Fruit fly (Drosophila melanogaster): ENCODE measurements around the gene ATPsynCF6.

The ATPsynCF6 gene

DNA sequence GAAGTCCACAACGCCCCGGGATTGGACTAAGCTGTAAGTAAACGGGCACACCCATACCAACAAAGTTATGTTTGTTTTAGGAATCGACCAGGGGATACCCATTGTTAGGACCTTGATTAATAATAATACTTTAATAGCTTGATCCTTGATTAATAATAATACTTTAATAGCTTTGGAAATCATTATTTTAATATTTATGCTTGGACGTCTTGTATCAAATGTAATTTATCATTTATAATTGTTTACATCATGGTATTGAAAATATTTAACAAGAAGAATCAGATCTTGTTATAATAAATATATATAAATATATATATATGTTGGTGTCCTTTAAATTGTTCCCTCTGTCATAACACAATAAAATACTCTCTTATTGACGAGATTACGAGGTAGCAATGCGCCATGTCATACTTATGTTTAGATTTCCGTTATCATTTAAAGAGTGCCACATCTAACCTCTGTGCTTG, 1.1 kb upstream of the ATPsynCF6 start (continued):
- TF ChIP-seq CG2875 (GFP tag; optimal IDR thresholded peaks at IDR 0.05), result peak; percentile 67
- TF ChIP-seq BtbVII (GFP tag; optimal IDR thresholded peaks at IDR 0.05), result peak; percentile 75
- no peak for TF ChIP-seq Optix (GFP tag; IDR thresholded peaks at IDR 0.05)
- peak; percentile 89 for TF ChIP-seq dmrt11E (tag; optimal IDR thresholded peaks at IDR 0.05)
- TF ChIP-seq sna (GFP tag; IDR thresholded peaks at IDR 0.05; ENCODE audit: partially characterized antibody), result no peak
- no peak for TF ChIP-seq CG8281 (tag; optimal IDR thresholded peaks at IDR 0.05)
- peak; percentile 76 for TF ChIP-seq ewg (GFP tag; optimal IDR thresholded peaks at IDR 0.05)
- no peak for TF ChIP-seq eyg (GFP tag; optimal IDR thresholded peaks at IDR 0.05)
- no peak for TF ChIP-seq schlank (tag; optimal IDR thresholded peaks at IDR 0.05)
- peak; percentile 83 for TF ChIP-seq CG8388 (GFP tag; optimal IDR thresholded peaks at IDR 0.05)
- TF ChIP-seq Abd-B (GFP tag; optimal IDR thresholded peaks at IDR 0.05), result peak; percentile 81
- TF ChIP-seq Adf1 (GFP tag; IDR thresholded peaks at IDR 0.05), result peak; percentile 26
- no peak for TF ChIP-seq GATAe (GFP tag; conservative IDR thresholded peaks at IDR 0.05)
- TF ChIP-seq tgo (GFP tag; IDR thresholded peaks at IDR 0.05), result peak; percentile 80
- no peak for TF ChIP-seq CG2129 (GFP tag; IDR thresholded peaks at IDR 0.05; ENCODE audit: partially characterized antibody)
- TF ChIP-seq lab (GFP tag; optimal IDR thresholded peaks at IDR 0.05), result peak; percentile 85
- TF ChIP-seq Aef1 (GFP tag; IDR thresholded peaks at IDR 0.05), result peak; percentile 59; the same call in 2 of the 3 replicates
- no peak for TF ChIP-seq pan (optimal IDR thresholded peaks at IDR 0.05)
- TF ChIP-seq pan (GFP tag; optimal IDR thresholded peaks at IDR 0.05 in 1 of 2, IDR thresholded peaks at IDR 0.05 in 1 of 2), result peak in 1 of 2 experiments; percentile 87
- peak; percentile 50; the same call in 1 of the 2 replicates for TF ChIP-seq toy (GFP tag; IDR thresholded peaks at IDR 0.05)
- TF ChIP-seq CG30431 (GFP tag; optimal IDR thresholded peaks at IDR 0.05), result peak; percentile 48
- peak; percentile 76 for TF ChIP-seq zfh1 (GFP tag; IDR thresholded peaks at IDR 0.05)
- no peak for TF ChIP-seq Hr39 (optimal IDR thresholded peaks at IDR 0.05)
- TF ChIP-seq ci (GFP tag; IDR thresholded peaks at IDR 0.05), result peak; percentile 81
- 0 out of 2 replicates have a peak, but pooled peaks have one; percentile 14 for TF ChIP-seq danr (GFP tag; IDR thresholded peaks at IDR 0.05)
- TF ChIP-seq oc (tag; optimal IDR thresholded peaks at IDR 0.05), result peak; percentile 92
- no peak for TF ChIP-seq CG31388 (GFP tag; optimal IDR thresholded peaks at IDR 0.05)
- TF ChIP-seq CG11504 (tag; optimal IDR thresholded peaks at IDR 0.05), result peak; percentile 93
- no peak for TF ChIP-seq hbn (GFP tag; IDR thresholded peaks at IDR 0.05; ENCODE audit: partially characterized antibody)
- TF ChIP-seq exex (tag; optimal IDR thresholded peaks at IDR 0.05), result peak; percentile 2
- peak; percentile 74 for TF ChIP-seq CG33557 (GFP tag; optimal IDR thresholded peaks at IDR 0.05)
- peak; percentile 68 for TF ChIP-seq cato (GFP tag; optimal IDR thresholded peaks at IDR 0.05; ENCODE audit: borderline replicate concordance)
- peak; percentile 93 for TF ChIP-seq dmrt99B (tag; optimal IDR thresholded peaks at IDR 0.05)
- TF ChIP-seq CG6689 (GFP tag; IDR thresholded peaks at IDR 0.05), result peak; percentile 87
- TF ChIP-seq CG5180 (GFP tag; optimal IDR thresholded peaks at IDR 0.05), result peak; percentile 43
- TF ChIP-seq Kr (GFP tag; optimal IDR thresholded peaks at IDR 0.05), result no peak

DNA sequence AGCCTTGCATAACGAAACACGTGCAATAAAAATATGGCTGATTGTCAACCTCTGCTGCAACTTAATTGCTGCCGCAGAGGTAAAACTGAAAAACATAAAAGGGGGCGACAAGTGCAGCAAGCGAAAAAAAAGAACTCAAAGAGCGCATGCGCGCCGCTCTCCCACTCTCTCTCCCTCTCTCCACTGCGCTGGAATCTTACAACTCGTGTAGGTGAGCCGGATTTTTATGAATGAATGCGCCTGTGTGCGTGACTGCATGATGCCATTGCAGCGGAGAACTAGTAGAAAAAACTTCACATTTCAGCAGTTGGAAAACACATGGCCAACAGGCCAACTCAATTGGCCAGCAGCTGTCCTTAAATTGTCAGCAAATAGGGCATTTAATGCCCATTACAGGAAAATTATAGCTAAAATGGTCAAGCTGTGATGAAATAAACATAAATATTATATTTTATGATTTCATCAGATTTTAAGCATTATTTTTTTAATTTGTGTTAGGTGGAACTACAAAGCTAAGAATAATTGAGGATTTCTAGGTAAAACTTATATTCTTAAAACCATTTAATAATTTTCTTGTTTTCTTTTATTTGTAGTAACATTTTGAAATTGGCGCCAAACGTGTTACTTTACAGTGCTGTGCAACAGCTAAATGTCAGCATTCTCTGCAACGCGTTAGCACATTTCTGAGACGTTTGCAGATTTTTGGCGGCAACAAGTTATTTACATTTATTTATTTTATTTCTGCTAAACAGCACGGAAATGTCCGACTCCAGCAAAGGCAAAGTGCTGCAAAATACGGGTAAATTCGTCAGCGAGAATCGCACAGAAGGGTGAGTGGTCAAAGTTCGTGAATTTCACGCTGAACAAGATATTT, 8.2 kb downstream of the ATPsynCF6 start, which contains the start of gene PolE1:
PolE1 (plus strand) TSS at position 697 of the 874 bp plus-strand sequence.
- TF ChIP-seq org-1 (GFP tag; optimal IDR thresholded peaks at IDR 0.05) (no peak), fu2 (GFP tag; optimal IDR thresholded peaks at IDR 0.05) (no peak), CG2120 (GFP tag; optimal IDR thresholded peaks at IDR 0.05) (peak; percentile 40), Dp (GFP tag; optimal IDR thresholded peaks at IDR 0.05) (peak; percentile 99), CG8281 (tag; optimal IDR thresholded peaks at IDR 0.05) (no peak), CG10267 (tag; optimal IDR thresholded peaks at IDR 0.05) (peak; percentile 98), Ptx1 (GFP tag; IDR thresholded peaks at IDR 0.05) (no peak), TFAM (GFP tag; optimal IDR thresholded peaks at IDR 0.05) (no peak), Nf-YC (tag; optimal IDR thresholded peaks at IDR 0.05) (no peak), NC2α (GFP tag; optimal IDR thresholded peaks at IDR 0.05) (no peak), CG12942 (GFP tag; optimal IDR thresholded peaks at IDR 0.05) (no peak), repo (GFP tag; optimal IDR thresholded peaks at IDR 0.05) (no peak), amos (GFP tag; IDR thresholded peaks at IDR 0.05; ENCODE audit: partially characterized antibody) (no peak), CG5953 (GFP tag; IDR thresholded peaks at IDR 0.05) (no peak), CG10654 (GFP tag; optimal IDR thresholded peaks at IDR 0.05) (no peak)

Measured in whole organism, embryonic.